Worm (Caenorhabditis elegans) whole organism, late embryonic: ENCODE results near the gene C05C10.8.

ENCODE experiments used
- F13H6.1 ChIP-seq: sonication (generic microtip); optimal IDR thresholded peaks from 2 replicates; lab custom pipeline; 2016; ENCODE audit warnings: missing genetic modification characterization, missing compliant biosample characterization
- K09A11.1 ChIP-seq: sonication (generic microtip); optimal IDR thresholded peaks from 2 replicates; lab custom pipeline; 2017; ENCODE audit warnings: antibody characterized with exemption, mild to moderate bottlenecking, missing genetic modification characterization, missing compliant biosample characterization; ENCODE audit not compliant: insufficient read depth
- fkh-10 ChIP-seq: fragments of 150-350 bp; optimal IDR thresholded peaks from 2 replicates; lab custom pipeline; 2014; ENCODE audit warnings: missing biosample characterization, missing genetic modification reagents, missing genetic modification characterization
- lin-11 ChIP-seq: fragments of 200-800 bp; sonication (Bioruptor generic); optimal IDR thresholded peaks from 2 replicates; lab custom pipeline; 2018; ENCODE audit warnings: mild to moderate bottlenecking, missing genetic modification characterization, missing compliant biosample characterization
- pqm-1 ChIP-seq: sonication (generic microtip); optimal IDR thresholded peaks from 2 replicates; lab custom pipeline; 2016; ENCODE audit warnings: missing genetic modification characterization, missing compliant biosample characterization
- sdc-2 ChIP-seq: sonication (generic microtip); optimal IDR thresholded peaks from 2 replicates; lab custom pipeline; 2016; ENCODE audit warnings: missing genotype, missing genetic modification characterization, missing compliant biosample characterization
- tbx-2 ChIP-seq: sonication (generic microtip); optimal IDR thresholded peaks from 2 replicates; lab custom pipeline; 2016; ENCODE audit warnings: missing genetic modification characterization, missing compliant biosample characterization
- ztf-16 ChIP-seq: sonication (generic microtip); optimal IDR thresholded peaks from 2 replicates; lab custom pipeline; 2017; ENCODE audit warnings: missing genetic modification characterization, missing compliant biosample characterization

DNA sequence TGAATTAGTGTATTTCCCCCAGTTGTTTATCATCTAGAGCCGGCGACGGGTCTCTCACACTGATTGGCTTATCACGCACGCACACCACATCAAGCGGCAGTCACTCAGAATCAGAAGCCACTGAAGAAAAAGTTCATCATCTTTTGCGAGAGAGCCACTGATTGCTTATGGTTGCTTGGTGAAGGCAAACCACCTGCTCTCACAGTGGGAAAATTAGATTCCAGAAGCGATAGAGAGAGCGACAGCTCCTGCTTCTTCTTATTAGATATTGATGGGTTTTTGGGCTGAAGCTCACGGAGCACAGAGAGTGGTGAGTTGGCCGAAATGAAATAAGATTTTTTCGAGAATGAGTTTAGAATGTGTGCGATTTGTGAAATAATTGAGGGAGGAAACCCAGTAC is 38.3 kb upstream of the C05C10.8 start:
- TF ChIP-seq ztf-16 (no peak), K09A11.1 (tag; lab: Kevin White, UChicago) (no peak), lin-11 (tag; lab: Kevin White, UChicago) (no peak), fkh-10 (GFP tag; lab: Kevin White, UChicago) (no peak), F13H6.1 (tag; lab: Kevin White, UChicago) (no peak), pqm-1 (tag; lab: Kevin White, UChicago) (no peak), sdc-2 (no peak), tbx-2 (no peak)
